Fruit fly (Drosophila melanogaster): ENCODE results near the gene RpS10b.

RpS10b gene

dm6 chrX:19601644-19602043 lies 3.8 kb downstream of the RpS10b start, which contains the start of gene CG14220 (continued):
- no peak for TF ChIP-seq CG5245 (GFP tag; optimal IDR thresholded peaks at IDR 0.05)
- no peak for TF ChIP-seq GATAe (GFP tag; conservative IDR thresholded peaks at IDR 0.05)
- no peak for TF ChIP-seq CG6254 (GFP tag; optimal IDR thresholded peaks at IDR 0.05)
- TF ChIP-seq HLH4C (GFP tag; IDR thresholded peaks at IDR 0.05; ENCODE audit: partially characterized antibody) = peak; percentile 96
- no peak for TF ChIP-seq zf30C (GFP tag; optimal IDR thresholded peaks at IDR 0.05)
- TF ChIP-seq CG17361 (GFP tag; IDR thresholded peaks at IDR 0.05) = no peak
- no peak for TF ChIP-seq so (GFP tag; IDR thresholded peaks at IDR 0.05)
- no peak for TF ChIP-seq CG4404 (GFP tag; IDR thresholded peaks at IDR 0.05)
- TF ChIP-seq ERR (GFP tag; optimal IDR thresholded peaks at IDR 0.05) = no peak
- peak; percentile 87 for TF ChIP-seq knrl (GFP tag; IDR thresholded peaks at IDR 0.05; ENCODE audit: partially characterized antibody)
- no peak for TF ChIP-seq CG7786 (GFP tag; optimal IDR thresholded peaks at IDR 0.05)
- TF ChIP-seq CG13424 (tag; optimal IDR thresholded peaks at IDR 0.05) = no peak
- no peak for TF ChIP-seq D19A (tag; optimal IDR thresholded peaks at IDR 0.05)
- no peak for TF ChIP-seq CG4730 (GFP tag; IDR thresholded peaks at IDR 0.05)
- TF ChIP-seq ttk (GFP tag; IDR thresholded peaks at IDR 0.05) = no peak
- TF ChIP-seq ham (GFP tag; IDR thresholded peaks at IDR 0.05) = no peak
- peak; percentile 91 for TF ChIP-seq zen2 (GFP tag; IDR thresholded peaks at IDR 0.05; ENCODE audit: partially characterized antibody)
- no peak for TF ChIP-seq CG11723 (GFP tag; optimal IDR thresholded peaks at IDR 0.05)
- no peak for TF ChIP-seq org-1 (GFP tag; optimal IDR thresholded peaks at IDR 0.05)
- TF ChIP-seq aop (GFP tag; IDR thresholded peaks at IDR 0.05) = no peak
- no peak for TF ChIP-seq CG10147 (GFP tag; optimal IDR thresholded peaks at IDR 0.05)
- no peak for TF ChIP-seq pho (GFP tag; optimal IDR thresholded peaks at IDR 0.05)
- TF ChIP-seq Dref (GFP tag; IDR thresholded peaks at IDR 0.05) = peak; percentile 99
- TF ChIP-seq Ets65A (GFP tag) = no peak
- TF ChIP-seq CG18764 (GFP tag; optimal IDR thresholded peaks at IDR 0.05) = no peak
- no peak for TF ChIP-seq fd96Cb (tag; optimal IDR thresholded peaks at IDR 0.05)
- TF ChIP-seq ATbp (GFP tag; optimal IDR thresholded peaks at IDR 0.05) = no peak
- peak; percentile 78 for TF ChIP-seq MESR4 (GFP tag; optimal IDR thresholded peaks at IDR 0.05)
- no peak for TF ChIP-seq HHEX (GFP tag; optimal IDR thresholded peaks at IDR 0.05)
- TF ChIP-seq grau (tag; optimal IDR thresholded peaks at IDR 0.05) = peak; percentile 78
- peak; percentile 36; the same call in 1 of the 2 replicates for TF ChIP-seq slbo (GFP tag; IDR thresholded peaks at IDR 0.05)
- no peak for TF ChIP-seq BtbVII (GFP tag; optimal IDR thresholded peaks at IDR 0.05)
- TF ChIP-seq fd102C (GFP tag; optimal IDR thresholded peaks at IDR 0.05) = no peak
- TF ChIP-seq Asciz (GFP tag; optimal IDR thresholded peaks at IDR 0.05) = no peak
- TF ChIP-seq CG32767 (GFP tag; IDR thresholded peaks at IDR 0.05) = peak; percentile 45; the same call in 1 of the 2 replicates
- peak; percentile 94 for TF ChIP-seq Opbp (GFP tag; IDR thresholded peaks at IDR 0.05; ENCODE audit: partially characterized antibody)
- TF ChIP-seq ato (GFP tag; IDR thresholded peaks at IDR 0.05; ENCODE audit: partially characterized antibody) = peak; percentile 94
- TF ChIP-seq Meics (GFP tag; optimal IDR thresholded peaks at IDR 0.05) = peak; percentile 12
- no peak for TF ChIP-seq CG32772 (GFP tag; IDR thresholded peaks at IDR 0.05)
- no peak for TF ChIP-seq NC2β (GFP tag; optimal IDR thresholded peaks at IDR 0.05)
- TF ChIP-seq CHES-1-like (GFP tag; optimal IDR thresholded peaks at IDR 0.05) = peak; percentile 10
- TF ChIP-seq corto (GFP tag; optimal IDR thresholded peaks at IDR 0.05) = no peak
- no peak for TF ChIP-seq Dfd (GFP tag; optimal IDR thresholded peaks at IDR 0.05)
- no peak for TF ChIP-seq Six4 (GFP tag; optimal IDR thresholded peaks at IDR 0.05)
- TF ChIP-seq CG6654 (GFP tag; optimal IDR thresholded peaks at IDR 0.05) = no peak
- no peak for TF ChIP-seq Blimp-1 (GFP tag; optimal IDR thresholded peaks at IDR 0.05)
- no peak for TF ChIP-seq gem (tag; optimal IDR thresholded peaks at IDR 0.05)
- TF ChIP-seq ind (GFP tag; optimal IDR thresholded peaks at IDR 0.05) = no peak
- no peak for TF ChIP-seq CG3726 (GFP tag; IDR thresholded peaks at IDR 0.05)
- TF ChIP-seq onecut (GFP tag; IDR thresholded peaks at IDR 0.05) = no peak
- TF ChIP-seq kah (GFP tag; optimal IDR thresholded peaks at IDR 0.05) = no peak
- no peak for TF ChIP-seq CG6175 (GFP tag; IDR thresholded peaks at IDR 0.05)

All from whole organism, embryonic.